Fruit fly (Drosophila melanogaster): ENCODE data around the gene Arts.
A peak's percentile ranks its signal among the peaks of the same experiment; 100 is the strongest.

Arts gene

dm6 chr3L:16602736-16603144 is at the start of gene Arts:
TSS of gene Arts (plus strand) at chr3L:16602851.
- peak; percentile 11 for TF ChIP-seq Snoo (tag; optimal IDR thresholded peaks at IDR 0.05)
- peak; percentile 47 for TF ChIP-seq CG14655 (GFP tag; optimal IDR thresholded peaks at IDR 0.05)
- no peak for TF ChIP-seq CG10348 (GFP tag; IDR thresholded peaks at IDR 0.05)
- no peak for TF ChIP-seq Pif1B (GFP tag; optimal IDR thresholded peaks at IDR 0.05)
- peak; percentile 1 for TF ChIP-seq CG17806 (tag; optimal IDR thresholded peaks at IDR 0.05)
- peak; percentile 17 for TF ChIP-seq CG34367 (tag; optimal IDR thresholded peaks at IDR 0.05)
- peak; percentile 28 for TF ChIP-seq CG15710 (tag; optimal IDR thresholded peaks at IDR 0.05)
- peak; percentile 43 for TF ChIP-seq CG8159 (tag; optimal IDR thresholded peaks at IDR 0.05)
- TF ChIP-seq CG32121 (GFP tag; IDR thresholded peaks at IDR 0.05) = no peak
- no peak for TF ChIP-seq CG4496 (GFP tag; IDR thresholded peaks at IDR 0.05)

dm6 chr3L:16556523-16556922 is 46.1 kb upstream of the Arts start, which contains the start of gene CG4229:
TSS of gene CG4229 (plus strand) at chr3L:16556823.
- no peak for TF ChIP-seq CG17806 (tag; optimal IDR thresholded peaks at IDR 0.05)
- TF ChIP-seq fd96Ca (GFP tag; IDR thresholded peaks at IDR 0.05) = no peak
- no peak for TF ChIP-seq CG8159 (tag; optimal IDR thresholded peaks at IDR 0.05)
- TF ChIP-seq CG4496 (GFP tag; IDR thresholded peaks at IDR 0.05) = no peak
- no peak for TF ChIP-seq Pif1A (GFP tag; optimal IDR thresholded peaks at IDR 0.05)
- no peak for TF ChIP-seq rn (GFP tag; IDR thresholded peaks at IDR 0.05)
- TF ChIP-seq Ets98B (GFP tag; IDR thresholded peaks at IDR 0.05) = no peak
- TF ChIP-seq CG14655 (GFP tag; optimal IDR thresholded peaks at IDR 0.05) = no peak
- TF ChIP-seq Pif1B (GFP tag; optimal IDR thresholded peaks at IDR 0.05) = no peak
- TF ChIP-seq CG13204 (GFP tag; optimal IDR thresholded peaks at IDR 0.05) = no peak
- TF ChIP-seq CG9948 (tag; optimal IDR thresholded peaks at IDR 0.05) = no peak
- no peak for TF ChIP-seq CG12605 (GFP tag; IDR thresholded peaks at IDR 0.05)
- TF ChIP-seq CG8301 (tag; optimal IDR thresholded peaks at IDR 0.05) = no peak
- TF ChIP-seq CG32121 (GFP tag; IDR thresholded peaks at IDR 0.05) = no peak
- no peak for TF ChIP-seq CG10348 (GFP tag; IDR thresholded peaks at IDR 0.05)
- no peak for TF ChIP-seq gl (tag; optimal IDR thresholded peaks at IDR 0.05)
- TF ChIP-seq CG15710 (tag; optimal IDR thresholded peaks at IDR 0.05) = no peak
- TF ChIP-seq EcR (GFP tag; optimal IDR thresholded peaks at IDR 0.05) = no peak
- no peak for TF ChIP-seq CG34367 (tag; optimal IDR thresholded peaks at IDR 0.05)
- TF ChIP-seq D1 (tag; optimal IDR thresholded peaks at IDR 0.05) = no peak

- no peak for TF ChIP-seq Pif1B (GFP tag; optimal IDR thresholded peaks at IDR 0.05)
- no peak for TF ChIP-seq CG17806 (tag; optimal IDR thresholded peaks at IDR 0.05)
- no peak for TF ChIP-seq rn (GFP tag; IDR thresholded peaks at IDR 0.05)
- no peak for TF ChIP-seq CG8301 (tag; optimal IDR thresholded peaks at IDR 0.05)
- TF ChIP-seq CG13204 (GFP tag; optimal IDR thresholded peaks at IDR 0.05) = no peak
- TF ChIP-seq CG8159 (tag; optimal IDR thresholded peaks at IDR 0.05) = no peak
- no peak for TF ChIP-seq CG32121 (GFP tag; IDR thresholded peaks at IDR 0.05)
- no peak for TF ChIP-seq Ets98B (GFP tag; IDR thresholded peaks at IDR 0.05)
- TF ChIP-seq EcR (GFP tag; optimal IDR thresholded peaks at IDR 0.05) = no peak
These were observed 39.3 kb upstream of the Arts start for dm6 chr3L:16563361-16563760.

- TF ChIP-seq CG14655 (GFP tag; optimal IDR thresholded peaks at IDR 0.05) = no peak
- no peak for TF ChIP-seq CG13204 (GFP tag; optimal IDR thresholded peaks at IDR 0.05)
- TF ChIP-seq CG32121 (GFP tag; IDR thresholded peaks at IDR 0.05) = no peak
- no peak for TF ChIP-seq CG17806 (tag; optimal IDR thresholded peaks at IDR 0.05)
- TF ChIP-seq CG9948 (tag; optimal IDR thresholded peaks at IDR 0.05) = no peak
- TF ChIP-seq gl (tag; optimal IDR thresholded peaks at IDR 0.05) = no peak
- no peak for TF ChIP-seq CG15710 (tag; optimal IDR thresholded peaks at IDR 0.05)
- no peak for TF ChIP-seq Snoo (tag; optimal IDR thresholded peaks at IDR 0.05)
- no peak for TF ChIP-seq Pif1A (GFP tag; optimal IDR thresholded peaks at IDR 0.05)
These were observed 36.6 kb upstream of the Arts start for dm6 chr3L:16566093-16566492.

- TF ChIP-seq Pif1B (GFP tag; optimal IDR thresholded peaks at IDR 0.05) = no peak
- no peak for TF ChIP-seq gl (tag; optimal IDR thresholded peaks at IDR 0.05)
- TF ChIP-seq EcR (GFP tag; optimal IDR thresholded peaks at IDR 0.05) = no peak
- TF ChIP-seq Snoo (tag; optimal IDR thresholded peaks at IDR 0.05) = no peak
- TF ChIP-seq CG9948 (tag; optimal IDR thresholded peaks at IDR 0.05) = no peak
- no peak for TF ChIP-seq Pif1A (GFP tag; optimal IDR thresholded peaks at IDR 0.05)
- no peak for TF ChIP-seq D1 (tag; optimal IDR thresholded peaks at IDR 0.05)
- no peak for TF ChIP-seq CG13204 (GFP tag; optimal IDR thresholded peaks at IDR 0.05)
- no peak for TF ChIP-seq CG34367 (tag; optimal IDR thresholded peaks at IDR 0.05)
- no peak for TF ChIP-seq CG12605 (GFP tag; IDR thresholded peaks at IDR 0.05)
- TF ChIP-seq CG15710 (tag; optimal IDR thresholded peaks at IDR 0.05) = no peak
- no peak for TF ChIP-seq CG17806 (tag; optimal IDR thresholded peaks at IDR 0.05)
- no peak for TF ChIP-seq fd96Ca (GFP tag; IDR thresholded peaks at IDR 0.05)
- TF ChIP-seq CG8159 (tag; optimal IDR thresholded peaks at IDR 0.05) = no peak
- TF ChIP-seq CG32121 (GFP tag; IDR thresholded peaks at IDR 0.05) = no peak
- TF ChIP-seq CG4496 (GFP tag; IDR thresholded peaks at IDR 0.05) = no peak
- no peak for TF ChIP-seq Ets98B (GFP tag; IDR thresholded peaks at IDR 0.05)
- no peak for TF ChIP-seq CG8301 (tag; optimal IDR thresholded peaks at IDR 0.05)
- no peak for TF ChIP-seq CG14655 (GFP tag; optimal IDR thresholded peaks at IDR 0.05)
These were observed 35.9 kb upstream of the Arts start, which contains the start of gene UQCR-6.4L for dm6 chr3L:16566700-16567221. TSS of gene UQCR-6.4L (plus strand) at chr3L:16566750.

- TF ChIP-seq CG32121 (GFP tag; IDR thresholded peaks at IDR 0.05) (0 out of 2 replicates have a peak, but pooled peaks have one; percentile 20), Pif1B (GFP tag; optimal IDR thresholded peaks at IDR 0.05) (no peak), CG14655 (GFP tag; optimal IDR thresholded peaks at IDR 0.05) (peak; percentile 16)
These were observed 35.2 kb upstream of the Arts start for dm6 chr3L:16567495-16567894.

Data from whole organism, pupa.